Fruit fly (Drosophila melanogaster) whole organism, prepupa: ENCODE results near the gene CG42729.
A peak's percentile ranks its signal among the peaks of the same experiment; 100 is the strongest.

ENCODE experiments used
- CG11294 ChIP-seq: fragments of 200-800 bp; sonication (Bioruptor generic); IDR thresholded peaks from 2 replicates; pipeline ENCODE4 v1.3.6; 2022; ENCODE audit warnings: missing biosample characterization, missing genetic modification characterization
- CG11762 ChIP-seq: fragments of 200-800 bp; sonication (Bioruptor generic); optimal IDR thresholded peaks from 3 replicates; lab custom pipeline; 2016; ENCODE audit warnings: missing biosample characterization, missing genetic modification characterization; ENCODE audit not compliant: insufficient read depth
- CG11902 ChIP-seq: fragments of 200-800 bp; sonication (Bioruptor generic); optimal IDR thresholded peaks from 3 replicates; lab custom pipeline; 2016; ENCODE audit warnings: missing biosample characterization, missing genetic modification characterization
- CG1621 ChIP-seq: fragments of 200-800 bp; sonication (Bioruptor generic); optimal IDR thresholded peaks from 3 replicates; lab custom pipeline; 2018; ENCODE audit warnings: missing biosample characterization, mild to moderate bottlenecking, missing genetic modification characterization
- CG16779 ChIP-seq: fragments of 200-800 bp; sonication (Bioruptor generic); optimal IDR thresholded peaks from 3 replicates; lab custom pipeline; 2017; ENCODE audit warnings: missing biosample characterization, mild to moderate bottlenecking, missing genetic modification characterization
- CG3032 ChIP-seq: fragments of 200-800 bp; optimal IDR thresholded peaks from 2 replicates; lab custom pipeline; 2019; ENCODE audit warnings: missing biosample characterization, mild to moderate bottlenecking, missing genetic modification characterization, moderate library complexity
- CG32006 ChIP-seq: fragments of 200-800 bp; sonication (Bioruptor generic); optimal IDR thresholded peaks from 3 replicates; lab custom pipeline; 2017; ENCODE audit warnings: missing biosample characterization, mild to moderate bottlenecking, missing genetic modification characterization
- CG34406 ChIP-seq: fragments of 200-800 bp; sonication (Bioruptor generic); optimal IDR thresholded peaks from 3 replicates; lab custom pipeline; 2016; ENCODE audit warnings: missing biosample characterization, missing genetic modification characterization
- CG3919 ChIP-seq: fragments of 200-800 bp; sonication (Bioruptor generic); optimal IDR thresholded peaks from 3 replicates; lab custom pipeline; 2016; ENCODE audit warnings: missing biosample characterization, missing genetic modification characterization
- CG6163 ChIP-seq: fragments of 200-800 bp; sonication (Bioruptor generic); IDR thresholded peaks from 3 replicates; pipeline ENCODE4 v1.3.6; 2022; ENCODE audit warnings: missing biosample characterization, missing genetic modification characterization
- CG6276 ChIP-seq: fragments of 200-800 bp; sonication (Bioruptor generic); optimal IDR thresholded peaks from 2 replicates; lab custom pipeline; 2017; ENCODE audit warnings: missing biosample characterization, mild to moderate bottlenecking, missing genetic modification characterization
- CG6792 ChIP-seq: fragments of 200-800 bp; sonication (Bioruptor generic); optimal IDR thresholded peaks from 3 replicates; lab custom pipeline; 2016; ENCODE audit warnings: missing biosample characterization, missing genetic modification characterization
- CG6808 ChIP-seq: fragments of 200-800 bp; sonication (Bioruptor generic); optimal IDR thresholded peaks from 3 replicates; lab custom pipeline; 2017; ENCODE audit warnings: missing biosample characterization, missing genetic modification characterization, mild to moderate bottlenecking, moderate library complexity, missing genetic modification reagents
- CG6854 ChIP-seq: fragments of 200-800 bp; sonication (Bioruptor generic); optimal IDR thresholded peaks from 2 replicates; lab custom pipeline; 2017; ENCODE audit warnings: missing biosample characterization, mild to moderate bottlenecking, missing genetic modification characterization
- CG7368 ChIP-seq: fragments of 200-800 bp; sonication (Bioruptor generic); optimal IDR thresholded peaks from 3 replicates; lab custom pipeline; 2016; ENCODE audit warnings: missing biosample characterization, missing genetic modification characterization
- CG8119 ChIP-seq: fragments of 200-800 bp; sonication (Bioruptor generic); IDR thresholded peaks from 3 replicates; pipeline ENCODE4 v1.3.6; 2022; ENCODE audit warnings: missing biosample characterization, missing genetic modification characterization
- CG8319 ChIP-seq: fragments of 200-800 bp; sonication (Bioruptor generic); optimal IDR thresholded peaks from 3 replicates; lab custom pipeline; 2016; ENCODE audit warnings: missing biosample characterization, missing genetic modification characterization
- CG8632 ChIP-seq: fragments of 200-800 bp; sonication (Bioruptor generic); optimal IDR thresholded peaks from 3 replicates; lab custom pipeline; 2016; ENCODE audit warnings: missing biosample characterization, missing genetic modification characterization
- CG9139 ChIP-seq: fragments of 200-800 bp; sonication (Bioruptor generic); optimal IDR thresholded peaks from 3 replicates; lab custom pipeline; 2017; ENCODE audit warnings: missing biosample characterization, mild to moderate bottlenecking, missing genetic modification characterization
- Eip75B ChIP-seq: fragments of 200-800 bp; sonication (Bioruptor generic); optimal IDR thresholded peaks from 3 replicates; lab custom pipeline; 2016; ENCODE audit warnings: missing biosample characterization, missing genetic modification characterization
- Ets21C ChIP-seq: fragments of 200-800 bp; sonication (Bioruptor generic); optimal IDR thresholded peaks from 3 replicates; lab custom pipeline; 2016; ENCODE audit warnings: missing biosample characterization, missing genetic modification characterization
- Ets96B ChIP-seq: fragments of 200-800 bp; optimal IDR thresholded peaks from 2 replicates; lab custom pipeline; 2019; ENCODE audit warnings: missing biosample characterization, mild to moderate bottlenecking, missing genetic modification characterization, moderate library complexity
- Hr38 ChIP-seq: sonication (Bioruptor generic); optimal IDR thresholded peaks from 2 replicates; lab custom pipeline; 2016; ENCODE audit warnings: missing biosample characterization, missing genetic modification characterization
- Met ChIP-seq: fragments of 200-800 bp; sonication (Bioruptor generic); optimal IDR thresholded peaks from 3 replicates; lab custom pipeline; 2016; ENCODE audit warnings: missing biosample characterization, missing genetic modification characterization
- OdsH ChIP-seq: fragments of 200-800 bp; sonication (Bioruptor generic); optimal IDR thresholded peaks from 3 replicates; lab custom pipeline; 2016; ENCODE audit warnings: missing biosample characterization, missing genetic modification characterization
- Sox102F ChIP-seq: fragments of 200-800 bp; sonication (Bioruptor generic); optimal IDR thresholded peaks from 2 replicates; lab custom pipeline; 2016; ENCODE audit warnings: missing biosample characterization, mild to moderate bottlenecking, missing genetic modification characterization
- Sox14 ChIP-seq: fragments of 200-800 bp; sonication (Bioruptor generic); optimal IDR thresholded peaks from 3 replicates; lab custom pipeline; 2016; ENCODE audit warnings: missing biosample characterization, missing genetic modification characterization
- Sox15 ChIP-seq: fragments of 200-800 bp; sonication (Bioruptor generic); optimal IDR thresholded peaks from 3 replicates; lab custom pipeline; 2016; ENCODE audit warnings: missing biosample characterization, missing genetic modification characterization
- achi ChIP-seq: fragments of 200-800 bp; sonication (Bioruptor generic); optimal IDR thresholded peaks from 3 replicates; lab custom pipeline; 2016; ENCODE audit warnings: missing biosample characterization, missing genetic modification characterization
- acj6 ChIP-seq: fragments of 200-800 bp; sonication (Bioruptor generic); optimal IDR thresholded peaks from 3 replicates; lab custom pipeline; 2016; ENCODE audit warnings: missing biosample characterization, missing genetic modification characterization
- cyc ChIP-seq: fragments of 200-800 bp; sonication (Bioruptor generic); optimal IDR thresholded peaks from 3 replicates; lab custom pipeline; 2016; ENCODE audit warnings: missing biosample characterization, missing genetic modification characterization
- dac ChIP-seq: fragments of 200-800 bp; sonication (Bioruptor generic); optimal IDR thresholded peaks from 2 replicates; lab custom pipeline; 2017; ENCODE audit warnings: missing biosample characterization, mild to moderate bottlenecking, missing genetic modification characterization
- dsx ChIP-seq: fragments of 200-800 bp; optimal IDR thresholded peaks from 3 replicates; lab custom pipeline; 2019; ENCODE audit warnings: missing biosample characterization, mild to moderate bottlenecking, missing genetic modification characterization, moderate library complexity; ENCODE audit not compliant: poor library complexity, severe bottlenecking
- esn ChIP-seq: fragments of 200-800 bp; sonication (Bioruptor generic); optimal IDR thresholded peaks from 2 replicates; lab custom pipeline; 2016; ENCODE audit warnings: missing biosample characterization, mild to moderate bottlenecking, missing genetic modification characterization, moderate library complexity
- fd59A ChIP-seq: fragments of 200-800 bp; sonication (Bioruptor generic); optimal IDR thresholded peaks from 2 replicates; lab custom pipeline; 2017; ENCODE audit warnings: missing biosample characterization, mild to moderate bottlenecking, missing genetic modification characterization, missing genetic modification reagents
- fd85E ChIP-seq: fragments of 200-800 bp; sonication (Bioruptor generic); optimal IDR thresholded peaks from 3 replicates; lab custom pipeline; 2016; ENCODE audit warnings: missing biosample characterization, missing genetic modification characterization
- fkh ChIP-seq: fragments of 200-800 bp; sonication (Bioruptor generic); optimal IDR thresholded peaks from 3 replicates; lab custom pipeline; 2017; ENCODE audit warnings: missing biosample characterization, mild to moderate bottlenecking, missing genetic modification characterization, moderate library complexity
- lz ChIP-seq: fragments of 200-800 bp; sonication (Bioruptor generic); optimal IDR thresholded peaks from 3 replicates; lab custom pipeline; 2016; ENCODE audit warnings: missing biosample characterization, missing genetic modification characterization
- net ChIP-seq: fragments of 200-800 bp; sonication (Bioruptor generic); optimal IDR thresholded peaks from 3 replicates; lab custom pipeline; 2016; ENCODE audit warnings: missing biosample characterization, missing genetic modification characterization
- pdm3 ChIP-seq: fragments of 200-800 bp; sonication (Bioruptor generic); optimal IDR thresholded peaks from 3 replicates; lab custom pipeline; 2016; ENCODE audit warnings: missing biosample characterization, missing genetic modification characterization
- spab ChIP-seq: fragments of 200-800 bp; sonication (Bioruptor generic); optimal IDR thresholded peaks from 2 replicates; lab custom pipeline; 2017; ENCODE audit warnings: missing biosample characterization, mild to moderate bottlenecking, missing genetic modification characterization, missing genetic modification reagents
- svp ChIP-seq: fragments of 200-800 bp; sonication (Bioruptor generic); peaks from one replicate; lab custom pipeline; 2016; ENCODE audit warnings: missing biosample characterization, missing genetic modification characterization
- topi ChIP-seq: fragments of 200-800 bp; sonication (Bioruptor generic); optimal IDR thresholded peaks from 3 replicates; lab custom pipeline; 2016; ENCODE audit warnings: missing biosample characterization, missing genetic modification characterization
- vri ChIP-seq: fragments of 200-800 bp; sonication (Bioruptor generic); optimal IDR thresholded peaks from 3 replicates; lab custom pipeline; 2016; ENCODE audit warnings: missing biosample characterization, mild to moderate bottlenecking, missing genetic modification characterization

Gene CG42729

dm6 chr3L:15534274-15535227 lies 7.2 kb upstream of the CG42729 start (continued):
- TF ChIP-seq CG8319 (GFP tag; lab: Kevin White, UChicago) (peak; percentile 44), CG16779 (tag; lab: Kevin White, UChicago) (peak; percentile 68), fkh (GFP tag; lab: Kevin White, UChicago) (peak; percentile 23), CG3032 (tag; lab: Kevin White, UChicago) (peak; percentile 71), dac (GFP tag; lab: Kevin White, UChicago) (peak; percentile 70), CG32006 (GFP tag; lab: Kevin White, UChicago) (peak; percentile 90), CG11762 (GFP tag; lab: Kevin White, UChicago) (peak; percentile 58), Ets96B (peak; percentile 62), Ets21C (peak; percentile 57), dsx (GFP tag; lab: Kevin White, UChicago) (peak; percentile 11), net (GFP tag; lab: Kevin White, UChicago) (peak; percentile 79), spab (GFP tag; lab: Kevin White, UChicago) (peak; percentile 70), pdm3 (GFP tag; lab: Kevin White, UChicago) (peak; percentile 79), CG6792 (GFP tag; lab: Kevin White, UChicago) (peak; percentile 71), Hr38 (GFP tag; lab: Kevin White, UChicago) (no peak), CG8632 (GFP tag; lab: Kevin White, UChicago) (peak; percentile 77), vri (GFP tag; lab: Kevin White, UChicago) (peak; percentile 24), CG34406 (GFP tag; lab: Kevin White, UChicago) (peak; percentile 76), CG1621 (tag; lab: Kevin White, UChicago) (peak; percentile 64), CG3919 (peak; percentile 67), CG11294 (GFP tag; lab: Robert Waterston, UW) (peak; percentile 37; the same call in 1 of the 2 replicates), CG6276 (GFP tag; lab: Kevin White, UChicago) (peak; percentile 81), CG8119 (GFP tag; lab: Robert Waterston, UW) (0 out of 3 replicates have a peak, but pooled peaks have one; percentile 37), CG11902 (peak; percentile 32), svp (GFP tag; lab: Kevin White, UChicago) (peak; percentile 93), CG7368 (GFP tag; lab: Kevin White, UChicago) (peak; percentile 44), CG6808 (GFP tag; lab: Kevin White, UChicago) (peak; percentile 78)
- TF ChIP-seq, all 60 proteins: peak for 56

dm6 chr3L:15533402-15534129 lies 6.2 kb upstream of the CG42729 start:
- TF ChIP-seq Met (GFP tag; lab: Kevin White, UChicago) (peak; percentile 90), fd59A (GFP tag; lab: Kevin White, UChicago) (peak; percentile 72), dsx (GFP tag; lab: Kevin White, UChicago) (peak; percentile 54), Ets21C (peak; percentile 79), OdsH (GFP tag; lab: Kevin White, UChicago) (peak; percentile 65), CG6276 (GFP tag; lab: Kevin White, UChicago) (peak; percentile 59), CG8119 (GFP tag; lab: Robert Waterston, UW) (peak; percentile 75), pdm3 (GFP tag; lab: Kevin White, UChicago) (peak; percentile 78), acj6 (GFP tag; lab: Kevin White, UChicago) (peak; percentile 64), CG8632 (GFP tag; lab: Kevin White, UChicago) (peak; percentile 31), CG6854 (GFP tag; lab: Kevin White, UChicago) (peak; percentile 16), achi (GFP tag; lab: Kevin White, UChicago) (peak; percentile 71), cyc (GFP tag; lab: Kevin White, UChicago) (peak; percentile 84), Sox14 (GFP tag; lab: Kevin White, UChicago) (peak; percentile 88), CG11902 (peak; percentile 35), CG9139 (peak; percentile 53), CG11762 (GFP tag; lab: Kevin White, UChicago) (peak; percentile 35), esn (GFP tag; lab: Kevin White, UChicago) (peak; percentile 87), fd85E (GFP tag; lab: Kevin White, UChicago) (no peak), Eip75B (GFP tag; lab: Kevin White, UChicago) (peak; percentile 82), Sox15 (GFP tag; lab: Kevin White, UChicago) (peak; percentile 40), CG11294 (GFP tag; lab: Robert Waterston, UW) (no peak), lz (GFP tag; lab: Kevin White, UChicago) (peak; percentile 76), Sox102F (peak; percentile 80), topi (GFP tag; lab: Kevin White, UChicago) (peak; percentile 84), CG8319 (GFP tag; lab: Kevin White, UChicago) (peak; percentile 33), CG6163 (GFP tag; lab: Robert Waterston, UW) (peak; percentile 58)
